Fruit fly (Drosophila melanogaster) whole organism, embryonic: Measurements from ENCODE around the gene Mgat4a.

ENCODE experiments used
- Atf3 ChIP-seq: fragments of 200-800 bp; sonication (Bioruptor generic); optimal IDR thresholded peaks from 3 replicates; lab custom pipeline; 2016; ENCODE audit warnings: missing biosample characterization, missing genetic modification characterization
- B-H1 ChIP-seq: fragments of 200-800 bp; sonication (Bioruptor generic); IDR thresholded peaks from 3 replicates; pipeline ENCODE4 v1.3.6; 2022; ENCODE audit warnings: missing biosample characterization, missing genetic modification characterization
- BEAF-32 ChIP-seq: fragments of 200-800 bp; sonication (Bioruptor generic); optimal IDR thresholded peaks from 3 replicates; lab custom pipeline; 2017; ENCODE audit warnings: missing biosample characterization, missing genetic modification characterization, mild to moderate bottlenecking, moderate library complexity, missing genetic modification reagents
- CG10543 ChIP-seq: fragments of 200-800 bp; sonication (Bioruptor generic); optimal IDR thresholded peaks from 3 replicates; lab custom pipeline; 2017; ENCODE audit warnings: missing biosample characterization, mild to moderate bottlenecking, missing genetic modification characterization, moderate library complexity
- CG10959 ChIP-seq: fragments of 200-800 bp; sonication (Bioruptor generic); IDR thresholded peaks from 2 replicates; pipeline ENCODE4 v1.3.6; 2022; ENCODE audit warnings: missing biosample characterization, missing genetic modification characterization
- CG12071 ChIP-seq: fragments of 200-800 bp; sonication (Bioruptor generic); optimal IDR thresholded peaks from 3 replicates; lab custom pipeline; 2018; ENCODE audit warnings: missing biosample characterization, mild to moderate bottlenecking, missing genetic modification characterization
- CG1233 ChIP-seq: fragments of 200-800 bp; sonication (Bioruptor generic); optimal IDR thresholded peaks from 4 replicates; lab custom pipeline; 2018; ENCODE audit warnings: missing biosample characterization, mild to moderate bottlenecking, missing genetic modification characterization
- CG14014 ChIP-seq: fragments of 200-800 bp; sonication (Bioruptor generic); IDR thresholded peaks from 2 replicates; pipeline ENCODE4 v1.3.6; 2022; ENCODE audit warnings: missing biosample characterization, missing genetic modification characterization
- CG14965 ChIP-seq: fragments of 200-800 bp; sonication (Bioruptor generic); optimal IDR thresholded peaks from 2 replicates; lab custom pipeline; 2016; ENCODE audit warnings: missing biosample characterization, missing genetic modification characterization, borderline replicate concordance
- CG17385 ChIP-seq: fragments of 200-800 bp; sonication (Bioruptor generic); optimal IDR thresholded peaks from 3 replicates; lab custom pipeline; 2018; ENCODE audit warnings: missing biosample characterization, mild to moderate bottlenecking, missing genetic modification characterization
- CG2129 ChIP-seq: fragments of 200-800 bp; sonication (Bioruptor generic); IDR thresholded peaks from 2 replicates; pipeline ENCODE4 v1.3.6; 2022; ENCODE audit warnings: missing biosample characterization, missing genetic modification characterization; ENCODE audit not compliant: partially characterized antibody
- CG31441 ChIP-seq: fragments of 200-800 bp; sonication (Bioruptor generic); IDR thresholded peaks from 2 replicates; pipeline ENCODE4 v1.3.6; 2022; ENCODE audit warnings: missing biosample characterization, missing genetic modification characterization
- CG32767 ChIP-seq: fragments of 200-800 bp; sonication (Bioruptor generic); IDR thresholded peaks from 2 replicates; pipeline ENCODE4 v1.3.6; 2022; ENCODE audit warnings: missing biosample characterization, missing genetic modification characterization
- CG4282 ChIP-seq: fragments of 200-800 bp; sonication (Bioruptor generic); optimal IDR thresholded peaks from 2 replicates; lab custom pipeline; 2016; ENCODE audit warnings: missing biosample characterization, missing genetic modification characterization
- CG43689 ChIP-seq: fragments of 200-800 bp; sonication (Bioruptor generic); IDR thresholded peaks from 2 replicates; pipeline ENCODE4 v1.3.6; 2022; ENCODE audit warnings: missing biosample characterization, missing genetic modification characterization
- CG4820 ChIP-seq: fragments of 200-800 bp; sonication (Bioruptor generic); optimal IDR thresholded peaks from 3 replicates; lab custom pipeline; 2016; ENCODE audit warnings: missing biosample characterization, missing genetic modification characterization
- CG6654 ChIP-seq: fragments of 200-800 bp; sonication (Bioruptor generic); optimal IDR thresholded peaks from 2 replicates; lab custom pipeline; 2017; ENCODE audit warnings: missing biosample characterization, mild to moderate bottlenecking, missing genetic modification characterization
- CG6854 ChIP-seq: fragments of 200-800 bp; sonication (Bioruptor generic); optimal IDR thresholded peaks from 3 replicates; lab custom pipeline; 2017; ENCODE audit warnings: missing biosample characterization, mild to moderate bottlenecking, missing genetic modification characterization
- CG7928 ChIP-seq: fragments of 200-800 bp; sonication (Bioruptor generic); optimal IDR thresholded peaks from 2 replicates; lab custom pipeline; 2017; ENCODE audit warnings: missing biosample characterization, mild to moderate bottlenecking, missing genetic modification characterization
- CG9876 ChIP-seq: fragments of 200-800 bp; sonication (Bioruptor generic); optimal IDR thresholded peaks from 2 replicates; lab custom pipeline; 2016; ENCODE audit warnings: missing biosample characterization, missing genetic modification characterization
- Dip2 ChIP-seq: fragments of 200-800 bp; sonication (Bioruptor generic); IDR thresholded peaks from 2 replicates; pipeline ENCODE4 v1.3.6; 2022; ENCODE audit warnings: missing biosample characterization, missing genetic modification characterization
- Gug ChIP-seq: fragments of 200-800 bp; sonication (Bioruptor generic); IDR thresholded peaks from 4 replicates; pipeline ENCODE4 v1.3.6; 2022; ENCODE audit warnings: missing biosample characterization, missing genetic modification characterization
- Hmr ChIP-seq: fragments of 200-800 bp; sonication (Bioruptor generic); optimal IDR thresholded peaks from 3 replicates; lab custom pipeline; 2017; ENCODE audit warnings: mild to moderate bottlenecking, missing biosample characterization, missing genetic modification reagents, missing genetic modification characterization
- NC2β ChIP-seq: fragments of 200-800 bp; sonication (Bioruptor generic); optimal IDR thresholded peaks from 2 replicates; lab custom pipeline; 2016; ENCODE audit warnings: missing biosample characterization, missing genetic modification characterization
- NfI ChIP-seq: fragments of 200-800 bp; sonication (Bioruptor generic); optimal IDR thresholded peaks from 3 replicates; lab custom pipeline; 2018; ENCODE audit warnings: missing biosample characterization, mild to moderate bottlenecking, missing genetic modification characterization, moderate library complexity
- Oaz ChIP-seq: fragments of 200-800 bp; sonication (Bioruptor generic); IDR thresholded peaks from 2 replicates; pipeline ENCODE4 v1.3.6; 2022; ENCODE audit warnings: missing biosample characterization, missing genetic modification characterization
- PHDP ChIP-seq: fragments of 200-800 bp; sonication (Bioruptor generic); optimal IDR thresholded peaks from 3 replicates; lab custom pipeline; 2018; ENCODE audit warnings: missing biosample characterization, mild to moderate bottlenecking, missing genetic modification characterization, moderate library complexity
- Poxn ChIP-seq: fragments of 200-800 bp; sonication (Bioruptor generic); IDR thresholded peaks from 2 replicates; pipeline ENCODE4 v1.3.6; 2022; ENCODE audit warnings: missing biosample characterization, missing genetic modification characterization
- Sry-δ ChIP-seq: fragments of 200-800 bp; sonication (Bioruptor generic); optimal IDR thresholded peaks from 2 replicates; lab custom pipeline; 2016; ENCODE audit warnings: missing biosample characterization, missing genetic modification characterization
- TFAM ChIP-seq: fragments of 200-800 bp; sonication (Bioruptor generic); optimal IDR thresholded peaks from 2 replicates; lab custom pipeline; 2017; ENCODE audit warnings: missing biosample characterization, missing genetic modification characterization, inconsistent platforms
- ap ChIP-seq: fragments of 200-800 bp; sonication (Bioruptor generic); IDR thresholded peaks from 2 replicates; pipeline ENCODE4 v1.3.6; 2022; ENCODE audit warnings: missing biosample characterization, missing genetic modification characterization
- bbx ChIP-seq: fragments of 200-800 bp; sonication (Bioruptor generic); IDR thresholded peaks from 2 replicates; pipeline ENCODE4 v1.3.6; 2022; ENCODE audit warnings: missing biosample characterization, missing genetic modification characterization; ENCODE audit not compliant: partially characterized antibody
- bowl ChIP-seq: fragments of 200-800 bp; sonication (Bioruptor generic); IDR thresholded peaks from 2 replicates; pipeline ENCODE4 v1.3.6; 2022; ENCODE audit warnings: missing biosample characterization, missing genetic modification characterization
- bsh ChIP-seq, 2 experiments: fragments of 200-800 bp; sonication (Bioruptor generic); optimal IDR thresholded peaks; 2 replicates each; lab custom pipeline; 2017 to 2018; ENCODE audit warnings: mild to moderate bottlenecking in 2 of 2, missing biosample characterization in 2 of 2, missing genetic modification characterization in 2 of 2, moderate library complexity in 1 of 2
- fd3F ChIP-seq: fragments of 200-800 bp; sonication (Bioruptor generic); optimal IDR thresholded peaks from 2 replicates; lab custom pipeline; 2018; ENCODE audit warnings: missing biosample characterization, mild to moderate bottlenecking, missing genetic modification characterization, moderate library complexity
- fd96Cb ChIP-seq: fragments of 200-800 bp; sonication (Bioruptor generic); optimal IDR thresholded peaks from 2 replicates; lab custom pipeline; 2018; ENCODE audit warnings: missing biosample characterization, mild to moderate bottlenecking, missing genetic modification characterization, moderate library complexity
- jigr1 ChIP-seq: fragments of 200-800 bp; sonication (Bioruptor generic); IDR thresholded peaks from 3 replicates; pipeline ENCODE4 v1.3.6; 2022; ENCODE audit warnings: missing biosample characterization, missing genetic modification characterization
- jing ChIP-seq: fragments of 200-800 bp; sonication (Bioruptor generic); optimal IDR thresholded peaks from 2 replicates; lab custom pipeline; 2018; ENCODE audit warnings: missing biosample characterization, mild to moderate bottlenecking, missing genetic modification characterization
- lbe ChIP-seq: fragments of 200-800 bp; sonication (Bioruptor generic); optimal IDR thresholded peaks from 2 replicates; lab custom pipeline; 2016; ENCODE audit warnings: missing biosample characterization, mild to moderate bottlenecking, missing genetic modification characterization
- luna ChIP-seq: fragments of 200-800 bp; sonication (Bioruptor generic); optimal IDR thresholded peaks from 2 replicates; lab custom pipeline; 2016; ENCODE audit warnings: missing biosample characterization, missing genetic modification characterization
- mld ChIP-seq: fragments of 200-800 bp; sonication (Bioruptor generic); IDR thresholded peaks from 3 replicates; pipeline ENCODE4 v1.3.6; 2022; ENCODE audit warnings: missing biosample characterization, missing genetic modification characterization; ENCODE audit not compliant: partially characterized antibody
- otp ChIP-seq: fragments of 200-800 bp; sonication (Bioruptor generic); IDR thresholded peaks from 3 replicates; pipeline ENCODE4, ENCODE4 v1.3.6; 2022; ENCODE audit warnings: missing biosample characterization, missing genetic modification characterization
- pho ChIP-seq: fragments of 200-800 bp; sonication (Bioruptor generic); optimal IDR thresholded peaks from 2 replicates; lab custom pipeline; 2016; ENCODE audit warnings: missing biosample characterization, missing genetic modification characterization
- pum ChIP-seq: fragments of 200-800 bp; sonication (Bioruptor generic); optimal IDR thresholded peaks from 2 replicates; lab custom pipeline; 2016; ENCODE audit warnings: missing biosample characterization, missing genetic modification characterization
- row ChIP-seq: fragments of 200-800 bp; sonication (Bioruptor generic); IDR thresholded peaks from 3 replicates; pipeline ENCODE4 v1.3.6; 2022; ENCODE audit warnings: missing biosample characterization, missing genetic modification characterization
- salm ChIP-seq: fragments of 200-800 bp; sonication (Bioruptor generic); optimal IDR thresholded peaks from 2 replicates; lab custom pipeline; 2018; ENCODE audit warnings: missing biosample characterization, mild to moderate bottlenecking, missing genetic modification characterization
- slou ChIP-seq: fragments of 200-800 bp; sonication (Bioruptor generic); optimal IDR thresholded peaks from 3 replicates; lab custom pipeline; 2016; ENCODE audit warnings: missing biosample characterization, missing genetic modification characterization
- yki ChIP-seq: fragments of >200 bp; optimal IDR thresholded peaks from 3 replicates; lab custom pipeline; 2018
- zfh1 ChIP-seq: fragments of 200-800 bp; sonication (Bioruptor generic); IDR thresholded peaks from 3 replicates; pipeline ENCODE4 v1.3.6; 2022; ENCODE audit warnings: missing biosample characterization, missing genetic modification characterization

Mgat4a gene

DNA sequence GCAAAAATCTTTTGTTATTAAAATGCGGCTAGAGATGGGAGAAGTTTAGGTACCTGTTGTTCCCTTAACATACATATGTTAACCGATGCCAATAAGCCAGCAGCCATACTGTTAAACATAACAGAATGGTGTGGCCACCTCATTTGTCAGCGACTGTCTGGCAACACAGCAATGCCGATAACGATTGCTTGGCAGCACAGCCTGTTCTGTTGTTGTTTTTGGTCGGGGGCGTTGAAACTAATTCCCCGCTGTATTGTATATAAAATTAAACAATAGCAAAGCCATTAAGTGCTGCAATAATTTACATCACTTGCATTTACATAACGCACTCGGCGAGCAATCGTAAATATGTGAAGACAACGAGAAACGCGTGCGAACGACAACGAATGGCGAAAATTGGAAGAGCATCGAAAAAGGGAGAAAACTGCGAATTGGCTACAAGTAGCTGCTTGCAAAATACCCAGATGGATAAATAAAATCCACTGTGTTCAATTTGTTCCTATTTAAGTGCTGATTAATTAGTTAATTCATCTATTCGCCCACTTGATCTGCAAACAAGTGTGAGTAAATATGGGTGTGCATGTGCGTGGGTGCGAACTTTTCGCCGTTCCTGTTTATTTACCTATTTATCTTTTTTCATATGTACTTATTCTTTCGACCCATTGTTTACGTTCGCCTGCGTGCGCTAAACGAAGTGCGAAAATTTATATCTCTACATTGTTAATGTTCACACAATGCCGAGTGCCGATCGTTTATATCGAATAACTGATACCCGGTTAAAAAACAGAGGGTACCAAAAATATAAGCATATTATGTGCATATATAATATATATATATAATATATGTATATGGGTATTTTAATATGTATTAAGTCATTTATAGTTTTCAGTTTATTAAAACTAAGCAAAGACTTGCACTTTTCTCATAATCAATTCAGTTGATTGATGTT, at the start of gene Mgat4a, which contains the start of gene Tsen34 (continued):
- TF ChIP-seq TFAM = no peak
- no peak for TF ChIP-seq CG31441 (GFP tag; lab: Robert Waterston, UW)
- peak; percentile 91 for TF ChIP-seq CG10543 (GFP tag; lab: Kevin White, UChicago)
- TF ChIP-seq yki = no peak
- no peak for TF ChIP-seq Atf3
- TF ChIP-seq Hmr (GFP tag; lab: Kevin White, UChicago) = peak; percentile 76
- peak; percentile 17 for TF ChIP-seq CG9876 (GFP tag; lab: Kevin White, UChicago)
- TF ChIP-seq PHDP (tag; lab: Kevin White, UChicago) = peak; percentile 35
- TF ChIP-seq mld (GFP tag; lab: Robert Waterston, UW) = no peak
- peak; percentile 79 for TF ChIP-seq CG14014 (GFP tag; lab: Robert Waterston, UW)
- TF ChIP-seq NC2β (GFP tag; lab: Kevin White, UChicago) = peak; percentile 9
- peak; percentile 49 for TF ChIP-seq luna
- TF ChIP-seq Sry-δ (GFP tag; lab: Kevin White, UChicago) = peak; percentile 81
- no peak for TF ChIP-seq Oaz (GFP tag; lab: Robert Waterston, UW)
- peak; percentile 65 for TF ChIP-seq BEAF-32 (GFP tag; lab: Kevin White, UChicago)
- TF ChIP-seq CG2129 (GFP tag; lab: Robert Waterston, UW) = no peak
- TF ChIP-seq B-H1 (GFP tag; lab: Robert Waterston, UW) = no peak; the same call in 2 of the 3 replicates
- TF ChIP-seq lbe (GFP tag; lab: Kevin White, UChicago) = no peak
- peak; percentile 66 for TF ChIP-seq pho
- no peak for TF ChIP-seq bsh (GFP tag; optimal IDR thresholded peaks at IDR 0.05; lab: Kevin White, UChicago)
- TF ChIP-seq otp (GFP tag; lab: Robert Waterston, UW) = peak; percentile 8; the same call in 1 of the 3 replicates
- no peak for TF ChIP-seq bowl (GFP tag; lab: Robert Waterston, UW)
- TF ChIP-seq fd96Cb (tag; lab: Kevin White, UChicago) = no peak
- peak; percentile 49 for TF ChIP-seq slou (GFP tag; lab: Kevin White, UChicago)
- TF ChIP-seq CG6854 (GFP tag; lab: Kevin White, UChicago) = peak; percentile 25
- no peak for TF ChIP-seq CG4282 (GFP tag; lab: Kevin White, UChicago)
- TF ChIP-seq bbx (GFP tag; lab: Robert Waterston, UW) = peak; percentile 73
- no peak; the same call in 2 of the 3 replicates for TF ChIP-seq zfh1 (GFP tag; lab: Robert Waterston, UW)
- no peak for TF ChIP-seq salm (tag; lab: Kevin White, UChicago)
- TF ChIP-seq Gug = no peak
- no peak for TF ChIP-seq CG10959 (GFP tag; lab: Robert Waterston, UW)
- TF ChIP-seq CG6654 = no peak
- TF ChIP-seq fd3F (GFP tag; lab: Kevin White, UChicago) = peak; percentile 39
- TF ChIP-seq jing (GFP tag; lab: Kevin White, UChicago) = no peak
- TF ChIP-seq CG43689 (GFP tag; lab: Robert Waterston, UW) = no peak
- peak; percentile 35 for TF ChIP-seq CG17385 (GFP tag; lab: Kevin White, UChicago)
- no peak for TF ChIP-seq NfI (GFP tag; lab: Kevin White, UChicago)
- peak; percentile 2 for TF ChIP-seq pum (GFP tag; lab: Kevin White, UChicago)
- TF ChIP-seq CG14965 (GFP tag; lab: Kevin White, UChicago) = peak; percentile 27
- TF ChIP-seq CG4820 (GFP tag; lab: Kevin White, UChicago) = no peak
- TF ChIP-seq Poxn = no peak
- no peak for TF ChIP-seq ap
- TF ChIP-seq Dip2 = no peak
- no peak for TF ChIP-seq CG12071
- no peak for TF ChIP-seq CG32767
- TF ChIP-seq row (GFP tag; lab: Robert Waterston, UW) = peak; percentile 44; the same call in 1 of the 3 replicates
- peak; percentile 47 for TF ChIP-seq CG1233 (GFP tag; lab: Kevin White, UChicago)
- TF ChIP-seq jigr1 = no peak
- TF ChIP-seq CG7928 = peak; percentile 27
